Fruit fly (Drosophila melanogaster) ovary, adult (tissue): Measurements from ENCODE around the gene prtp.

ENCODE experiments used
- CG17801 ChIP-seq: fragments of 200-800 bp; optimal IDR thresholded peaks from 2 replicates; lab custom pipeline; 2019; ENCODE audit warnings: missing biosample characterization, mild to moderate bottlenecking, missing genetic modification characterization, moderate library complexity; ENCODE audit not compliant: partially characterized antibody

The prtp gene

DNA sequence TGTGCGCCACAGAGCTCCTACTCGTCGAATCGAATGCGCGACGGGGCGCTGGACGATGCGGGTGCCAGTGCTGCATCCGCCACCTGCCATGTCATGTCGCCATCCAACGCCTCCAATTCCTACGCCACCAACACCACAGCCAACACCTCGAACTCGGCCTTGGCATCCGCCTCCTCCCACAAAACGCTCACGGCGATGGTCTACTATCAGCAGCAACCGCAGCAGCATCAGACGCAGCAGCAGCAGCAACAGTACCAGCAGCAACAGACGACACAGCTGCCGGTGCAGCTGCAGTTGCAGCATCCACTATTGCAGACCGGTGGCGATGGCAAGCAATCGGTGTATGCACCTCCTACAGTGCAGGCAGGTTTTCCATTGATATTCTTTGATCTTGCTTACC lies 15.8 kb upstream of the prtp start:
- no peak for TF ChIP-seq CG17801 (GFP tag; lab: Kevin White, UChicago)

dm6 chrX:11704929-11705612 lies 11.5 kb upstream of the prtp start, which contains the start of gene CG2444:
Gene CG2444, minus strand, starts transcription at chrX:11705300.
- no peak for TF ChIP-seq CG17801 (GFP tag; lab: Kevin White, UChicago)

DNA sequence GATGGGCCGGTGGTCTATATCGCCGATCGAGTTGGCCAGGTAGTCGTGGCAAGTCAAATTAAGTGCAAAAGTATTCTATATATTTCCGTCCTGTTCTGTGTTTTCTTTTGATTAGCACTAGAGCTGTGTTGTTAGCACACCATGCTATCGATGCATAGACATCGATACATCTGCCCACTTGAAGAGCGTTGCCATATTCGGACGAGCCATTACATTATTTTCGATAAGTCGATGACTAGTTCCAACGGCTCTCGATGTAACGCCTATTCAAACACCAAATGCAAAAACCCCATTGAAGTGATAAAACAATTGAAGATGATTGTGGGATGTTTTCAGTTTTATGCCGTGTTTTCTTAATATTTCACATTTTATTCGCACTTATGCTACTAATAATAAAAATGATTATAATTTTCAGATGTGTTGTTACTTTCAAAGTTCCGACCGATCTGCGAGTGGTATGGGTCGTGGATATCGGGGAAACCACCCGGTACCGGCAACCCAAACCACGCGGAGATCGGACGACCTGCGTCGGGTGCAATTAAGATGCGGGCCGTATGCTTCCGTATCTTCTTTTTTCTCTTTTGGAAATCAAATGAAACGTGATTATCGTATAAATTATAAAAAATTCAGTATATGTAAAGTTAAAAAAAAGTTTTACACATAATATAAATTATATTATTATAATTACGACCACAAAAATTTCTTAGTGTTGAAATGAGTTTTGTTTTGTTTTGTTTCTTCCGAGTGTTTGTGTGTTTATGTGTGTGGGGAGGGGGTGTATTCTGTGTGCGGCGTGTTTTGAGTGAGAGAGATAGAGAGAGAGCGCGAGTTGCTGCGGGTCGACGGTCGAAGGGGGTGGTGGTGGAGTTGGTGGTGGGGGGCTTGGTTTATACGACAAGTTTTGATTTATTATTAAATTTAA lies 6.5 kb upstream of the prtp start, which contains the start of gene FucT6:
Gene FucT6 (minus strand): TSS at position 153 of the 922 bp plus-strand sequence.
- peak; percentile 31 for TF ChIP-seq CG17801 (GFP tag; lab: Kevin White, UChicago)

DNA sequence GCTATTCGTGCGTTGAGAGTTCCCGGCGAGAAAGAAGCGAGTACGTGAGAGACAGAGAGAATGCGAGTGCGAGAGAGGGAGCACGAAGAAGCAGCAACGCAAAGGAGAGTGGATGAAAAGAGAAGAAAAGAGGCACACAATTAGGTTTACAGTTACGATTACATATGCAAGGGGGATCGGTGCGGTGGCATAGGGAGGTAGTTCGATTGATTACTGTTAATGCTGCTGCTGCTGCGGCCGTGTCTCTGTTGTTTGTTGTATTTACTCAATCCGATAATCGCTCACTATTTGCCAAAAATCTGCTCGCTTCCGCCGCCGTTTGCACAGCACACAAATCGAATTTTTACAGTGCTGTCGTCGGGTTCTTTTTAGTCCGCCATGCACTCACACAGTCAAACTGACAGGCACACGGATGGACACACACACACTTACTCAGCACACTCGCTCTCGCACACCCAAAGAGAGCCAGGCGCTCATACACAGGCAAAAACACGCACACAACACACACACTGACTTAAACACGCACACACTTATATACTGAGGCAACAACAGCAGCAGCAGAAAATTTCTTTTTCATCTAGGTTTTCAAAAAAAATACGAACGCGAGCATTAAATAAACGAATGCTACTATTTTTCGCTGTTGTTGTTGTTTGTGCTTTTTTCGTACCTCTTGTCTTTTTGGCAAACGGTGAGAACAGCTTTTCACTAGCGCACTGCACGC lies 2.6 kb upstream of the prtp start:
- TF ChIP-seq CG17801 (GFP tag; lab: Kevin White, UChicago) = peak; percentile 41

- TF ChIP-seq CG17801 (GFP tag; lab: Kevin White, UChicago) = peak; percentile 64
Measured at dm6 chrX:11714529-11715262, 1.9 kb upstream of the prtp start.

dm6 chrX:11715263-11715659 lies 1.3 kb upstream of the prtp start, which contains the start of gene Amun:
Gene Amun, minus strand, starts transcription at chrX:11715565.
- no peak for TF ChIP-seq CG17801 (GFP tag; lab: Kevin White, UChicago)

DNA sequence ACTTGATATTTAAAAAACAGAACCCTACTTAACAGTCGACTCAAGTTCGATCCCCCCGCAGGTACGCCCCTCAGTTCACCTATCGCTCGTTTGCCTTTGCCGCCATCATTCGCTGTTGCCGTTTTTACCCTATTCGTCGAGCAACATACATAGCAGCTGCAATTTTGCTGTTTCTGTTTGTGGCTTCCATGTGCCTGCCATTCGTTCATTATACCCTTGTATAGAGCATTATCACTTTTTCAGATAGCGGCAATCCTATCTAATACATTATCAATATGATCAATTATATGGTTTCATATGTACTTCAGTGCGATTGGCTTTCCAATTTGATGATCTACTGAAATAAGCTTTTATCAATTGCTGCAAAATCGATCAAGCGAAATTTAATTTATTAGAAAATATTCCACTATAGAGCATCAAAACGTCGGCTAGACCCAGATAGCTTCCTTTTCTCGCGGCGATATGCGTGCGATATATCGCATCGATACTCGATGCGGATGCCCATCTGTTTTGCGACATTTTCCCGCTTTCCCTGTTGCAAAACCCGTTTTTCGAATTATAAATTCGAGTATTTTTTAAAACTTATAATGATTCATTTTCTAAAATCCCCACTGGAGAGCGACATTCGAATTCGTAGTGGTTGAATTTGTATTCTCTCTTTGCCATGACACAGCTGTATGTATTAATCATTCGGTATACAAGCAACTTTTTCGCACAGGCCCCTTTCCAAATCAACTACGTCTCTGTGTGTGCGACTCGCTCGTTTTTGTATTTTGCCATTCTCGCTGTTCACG lies 422 bp upstream of the prtp start:
- peak; percentile 96 for TF ChIP-seq CG17801 (GFP tag; lab: Kevin White, UChicago)

DNA sequence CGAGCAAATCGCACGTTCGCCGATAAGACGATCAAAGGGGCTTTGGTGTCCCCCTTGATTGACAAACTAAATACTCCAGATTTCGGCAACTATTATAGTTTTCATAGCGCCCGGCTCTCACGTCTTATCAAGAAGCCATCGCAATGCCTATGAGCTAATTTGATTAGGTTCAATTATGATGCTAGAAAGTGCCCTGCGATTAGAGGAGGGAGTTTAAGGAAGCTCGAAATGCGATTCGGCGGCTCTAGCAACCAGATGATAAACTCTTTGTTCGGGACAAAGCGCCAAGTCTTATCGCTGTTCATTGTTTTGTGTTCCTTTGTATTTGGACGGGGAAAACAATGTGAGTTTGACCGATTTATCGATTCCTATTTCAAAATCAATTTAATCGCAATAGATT lies 1.3 kb downstream of the prtp start:
- no peak for TF ChIP-seq CG17801 (GFP tag; lab: Kevin White, UChicago)

dm6 chrX:11720138-11720537 lies 3.6 kb downstream of the prtp start, which contains the start of gene Tango10:
Gene Tango10, plus strand, starts transcription at chrX:11720245.
- peak; percentile 70 for TF ChIP-seq CG17801 (GFP tag; lab: Kevin White, UChicago)

dm6 chrX:11723946-11724345 lies 7.4 kb downstream of the prtp start, which contains the start of gene CG15221:
Gene CG15221, plus strand, starts transcription at chrX:11724246.
- TF ChIP-seq CG17801 (GFP tag; lab: Kevin White, UChicago) = no peak

DNA sequence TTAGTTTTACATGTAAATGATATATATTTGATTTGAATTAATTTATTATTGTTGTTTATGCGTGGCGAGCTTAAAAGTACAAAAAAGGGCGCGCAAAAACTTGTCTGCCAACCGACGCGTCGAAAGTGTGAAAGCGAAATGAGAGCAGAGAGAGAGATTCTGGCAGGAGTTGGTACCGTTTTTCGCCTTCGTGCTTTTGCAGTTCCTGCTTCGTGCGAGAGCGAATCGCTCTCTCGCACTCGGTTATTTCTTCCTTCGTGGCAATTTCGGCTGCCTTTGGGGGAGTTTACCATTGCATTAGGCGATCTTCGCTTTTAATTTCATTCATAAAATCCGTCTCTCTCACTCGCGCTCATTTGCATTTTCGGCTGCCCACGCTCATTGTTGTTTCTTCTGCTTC lies 12.4 kb downstream of the prtp start, which contains the start of gene inaF-D:
Gene inaF-D (minus strand): TSS at position 101 of the 400 bp plus-strand sequence.
- TF ChIP-seq CG17801 (GFP tag; lab: Kevin White, UChicago) = no peak

dm6 chrX:11729993-11730392 lies 13.4 kb downstream of the prtp start:
- no peak for TF ChIP-seq CG17801 (GFP tag; lab: Kevin White, UChicago)

DNA sequence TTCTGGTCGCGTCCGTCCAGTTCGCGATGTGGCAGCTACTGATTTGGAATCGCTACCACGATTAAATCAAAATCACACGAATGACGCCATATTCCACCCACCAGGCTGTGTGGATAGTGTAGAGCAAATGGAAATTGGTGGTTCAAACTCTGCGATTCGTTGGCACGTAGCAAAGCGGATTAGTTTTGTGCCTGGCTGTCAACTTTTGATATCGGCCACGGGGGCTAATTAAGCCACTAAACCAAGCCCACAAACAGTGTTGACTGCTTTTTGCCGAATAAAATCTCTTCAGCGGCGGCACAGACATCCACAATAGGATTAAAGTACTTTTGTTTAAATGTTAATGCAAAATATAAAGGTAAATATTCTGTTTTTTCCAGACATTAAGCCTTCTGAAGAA lies 15.1 kb downstream of the prtp start, which contains the start of gene inaF-C:
Gene inaF-C (minus strand): TSS at position 101 of the 400 bp plus-strand sequence.
- no peak for TF ChIP-seq CG17801 (GFP tag; lab: Kevin White, UChicago)
